Fruit fly (Drosophila melanogaster) whole organism, pupa: ENCODE results near the gene CG7685.

Source experiments
- CG10348 ChIP-seq: fragments of 200-800 bp; sonication (Bioruptor generic); IDR thresholded peaks from 2 replicates; pipeline ENCODE4 v1.3.6; 2022; ENCODE audit warnings: missing biosample characterization, missing genetic modification characterization
- CG12605 ChIP-seq: fragments of 200-800 bp; sonication (Bioruptor generic); IDR thresholded peaks from 2 replicates; pipeline ENCODE4 v1.3.6; 2022; ENCODE audit warnings: missing biosample characterization, missing genetic modification characterization
- CG13204 ChIP-seq: fragments of 200-800 bp; sonication (Bioruptor generic); optimal IDR thresholded peaks from 2 replicates; lab custom pipeline; 2018; ENCODE audit warnings: missing biosample characterization, mild to moderate bottlenecking, missing genetic modification characterization, moderate library complexity
- CG14655 ChIP-seq: fragments of 200-800 bp; sonication (Bioruptor generic); optimal IDR thresholded peaks from 3 replicates; lab custom pipeline; 2017; ENCODE audit warnings: mild to moderate bottlenecking, missing biosample characterization, missing genetic modification reagents, missing genetic modification characterization
- CG15710 ChIP-seq: fragments of 200-800 bp; sonication (Bioruptor generic); optimal IDR thresholded peaks from 2 replicates; lab custom pipeline; 2018; ENCODE audit warnings: missing biosample characterization, mild to moderate bottlenecking, missing genetic modification characterization, moderate library complexity
- CG17806 ChIP-seq: fragments of 200-800 bp; sonication (Bioruptor generic); optimal IDR thresholded peaks from 2 replicates; lab custom pipeline; 2018; ENCODE audit warnings: missing biosample characterization, mild to moderate bottlenecking, missing genetic modification characterization, moderate library complexity
- CG32121 ChIP-seq: fragments of 200-800 bp; sonication (Bioruptor generic); IDR thresholded peaks from 2 replicates; pipeline ENCODE4 v1.3.6; 2022; ENCODE audit warnings: missing biosample characterization, missing genetic modification characterization
- CG34367 ChIP-seq: fragments of 200-800 bp; sonication (Bioruptor generic); optimal IDR thresholded peaks from 2 replicates; lab custom pipeline; 2018; ENCODE audit warnings: missing biosample characterization, mild to moderate bottlenecking, missing genetic modification characterization
- CG4496 ChIP-seq: fragments of 200-800 bp; sonication (Bioruptor generic); IDR thresholded peaks from 3 replicates; pipeline ENCODE4 v1.3.6; 2022; ENCODE audit warnings: missing biosample characterization, missing genetic modification characterization
- CG8159 ChIP-seq: fragments of 200-800 bp; sonication (Bioruptor generic); optimal IDR thresholded peaks from 3 replicates; lab custom pipeline; 2018; ENCODE audit warnings: missing biosample characterization, mild to moderate bottlenecking, missing genetic modification characterization, moderate library complexity
- CG8301 ChIP-seq: fragments of 200-800 bp; sonication (Bioruptor generic); optimal IDR thresholded peaks from 2 replicates; lab custom pipeline; 2018; ENCODE audit warnings: missing biosample characterization, mild to moderate bottlenecking, missing genetic modification characterization
- CG9948 ChIP-seq: fragments of 200-800 bp; sonication (Bioruptor generic); optimal IDR thresholded peaks from 2 replicates; lab custom pipeline; 2018; ENCODE audit warnings: missing biosample characterization, mild to moderate bottlenecking, missing genetic modification characterization, moderate library complexity
- D1 ChIP-seq: fragments of 200-800 bp; sonication (Bioruptor generic); optimal IDR thresholded peaks from 2 replicates; lab custom pipeline; 2018; ENCODE audit warnings: missing biosample characterization, mild to moderate bottlenecking, missing genetic modification characterization, moderate library complexity
- EcR ChIP-seq: fragments of 200-800 bp; sonication (Bioruptor generic); optimal IDR thresholded peaks from 3 replicates; lab custom pipeline; 2019; ENCODE audit warnings: missing biosample characterization, missing genetic modification characterization, mild to moderate bottlenecking, moderate library complexity, missing genetic modification reagents
- Ets98B ChIP-seq: fragments of 200-800 bp; sonication (Bioruptor generic); IDR thresholded peaks from 2 replicates; pipeline ENCODE4 v1.3.6; 2022; ENCODE audit warnings: missing biosample characterization, missing genetic modification characterization
- Pif1A ChIP-seq: fragments of 200-800 bp; sonication (Bioruptor generic); optimal IDR thresholded peaks from 3 replicates; lab custom pipeline; 2016; ENCODE audit warnings: missing biosample characterization, missing genetic modification characterization
- Pif1B ChIP-seq: fragments of 200-800 bp; sonication (Bioruptor generic); optimal IDR thresholded peaks from 3 replicates; lab custom pipeline; 2016; ENCODE audit warnings: missing biosample characterization, missing genetic modification characterization
- Snoo ChIP-seq: fragments of 200-800 bp; sonication (Bioruptor generic); optimal IDR thresholded peaks from 3 replicates; lab custom pipeline; 2017; ENCODE audit warnings: missing biosample characterization, mild to moderate bottlenecking, missing genetic modification characterization, inconsistent platforms
- fd96Ca ChIP-seq: fragments of 200-800 bp; sonication (Bioruptor generic); IDR thresholded peaks from 3 replicates; pipeline ENCODE4 v1.3.6; 2022; ENCODE audit warnings: missing biosample characterization, missing genetic modification characterization
- gl ChIP-seq: fragments of 200-800 bp; sonication (Bioruptor generic); optimal IDR thresholded peaks from 2 replicates; lab custom pipeline; 2018; ENCODE audit warnings: missing biosample characterization, mild to moderate bottlenecking, missing genetic modification characterization
- rn ChIP-seq: fragments of 200-800 bp; sonication (Bioruptor generic); IDR thresholded peaks from 2 replicates; pipeline ENCODE4 v1.3.6; 2022; ENCODE audit warnings: missing biosample characterization, missing genetic modification characterization

CG7685 gene

dm6 chr3R:18412279-18413214, 7.8 kb downstream of the CG7685 start, which contains the start of gene CG31122:
CG31122 (minus strand) TSS chr3R:18412874.
- peak; percentile 46; the same call in 1 of the 3 replicates for TF ChIP-seq CG4496 (GFP tag; lab: Robert Waterston, UW)
- peak; percentile 51 for TF ChIP-seq Ets98B (GFP tag; lab: Robert Waterston, UW)
- peak; percentile 44; the same call in 1 of the 2 replicates for TF ChIP-seq CG32121 (GFP tag; lab: Robert Waterston, UW)
- TF ChIP-seq CG8301 (tag; lab: Kevin White, UChicago) = peak; percentile 10
- TF ChIP-seq CG15710 (tag; lab: Kevin White, UChicago) = no peak

DNA sequence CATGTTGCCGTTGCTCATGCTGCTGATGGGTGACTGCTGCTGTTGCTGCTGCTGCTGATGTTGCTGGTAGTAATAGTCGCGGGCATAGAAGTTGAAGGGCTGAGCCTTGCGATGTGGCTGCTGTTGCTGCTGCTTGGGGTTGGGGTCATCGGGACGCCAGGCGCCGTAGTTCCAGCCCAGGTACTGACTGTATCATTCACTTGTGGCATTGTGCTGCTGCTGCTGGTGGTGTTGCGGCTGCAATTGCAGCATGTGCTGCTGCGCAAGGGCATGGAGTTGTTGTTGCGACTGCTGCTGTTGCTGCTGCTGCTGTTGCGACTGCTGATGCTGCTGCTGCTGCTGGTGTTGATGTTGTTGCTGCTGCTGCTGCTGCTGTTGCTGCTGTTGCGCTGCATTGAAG, 17.7 kb downstream of the CG7685 start:
- TF ChIP-seq CG10348 (GFP tag; lab: Robert Waterston, UW) (no peak), CG9948 (tag; lab: Kevin White, UChicago) (no peak), CG34367 (tag; lab: Kevin White, UChicago) (no peak), CG8159 (tag; lab: Kevin White, UChicago) (no peak), CG13204 (GFP tag; lab: Kevin White, UChicago) (no peak)

- TF ChIP-seq Ets98B (GFP tag; lab: Robert Waterston, UW) (no peak), rn (GFP tag; lab: Robert Waterston, UW) (no peak), Snoo (tag; lab: Kevin White, UChicago) (no peak), D1 (no peak), CG10348 (GFP tag; lab: Robert Waterston, UW) (no peak), CG14655 (GFP tag; lab: Kevin White, UChicago) (no peak), CG8159 (tag; lab: Kevin White, UChicago) (no peak), Pif1B (GFP tag; lab: Kevin White, UChicago) (no peak), CG13204 (GFP tag; lab: Kevin White, UChicago) (no peak), CG17806 (tag; lab: Kevin White, UChicago) (no peak), CG9948 (tag; lab: Kevin White, UChicago) (no peak), CG8301 (tag; lab: Kevin White, UChicago) (no peak), CG34367 (tag; lab: Kevin White, UChicago) (no peak), CG32121 (GFP tag; lab: Robert Waterston, UW) (no peak), gl (tag; lab: Kevin White, UChicago) (no peak), CG4496 (GFP tag; lab: Robert Waterston, UW) (no peak), CG15710 (tag; lab: Kevin White, UChicago) (no peak), fd96Ca (no peak), Pif1A (GFP tag; lab: Kevin White, UChicago) (no peak)
Observed at dm6 chr3R:18423352-18423751, 18.6 kb downstream of the CG7685 start.

DNA sequence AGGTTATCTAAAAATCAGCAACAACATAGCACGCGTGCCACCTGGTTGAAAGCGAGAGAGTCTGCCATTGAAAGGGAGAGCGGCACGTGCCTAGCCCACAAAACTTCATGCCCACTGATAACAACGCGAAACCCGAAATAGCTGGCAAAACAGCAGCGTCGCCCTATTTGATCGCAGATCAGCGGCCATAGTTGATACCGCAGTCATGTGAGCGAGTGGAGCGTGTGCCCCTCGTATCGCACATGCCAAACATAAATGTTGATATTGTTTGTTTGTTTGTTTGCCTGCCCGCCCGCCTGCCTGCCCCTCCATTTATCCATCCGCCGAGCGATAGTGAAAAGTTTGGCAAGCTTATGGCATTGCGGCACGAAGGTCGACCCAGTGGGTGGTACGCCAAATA, 28.2 kb downstream of the CG7685 start:
- TF ChIP-seq CG17806 (tag; lab: Kevin White, UChicago) (no peak), Ets98B (GFP tag; lab: Robert Waterston, UW) (no peak), CG32121 (GFP tag; lab: Robert Waterston, UW) (no peak), Pif1B (GFP tag; lab: Kevin White, UChicago) (no peak), CG13204 (GFP tag; lab: Kevin White, UChicago) (no peak), CG15710 (tag; lab: Kevin White, UChicago) (no peak), Pif1A (GFP tag; lab: Kevin White, UChicago) (no peak), CG8159 (tag; lab: Kevin White, UChicago) (no peak), D1 (no peak), gl (tag; lab: Kevin White, UChicago) (no peak), fd96Ca (no peak), CG12605 (no peak)
- TF ChIP-seq, all 21 proteins: peak for 0

dm6 chr3R:18436550-18437362, 32.0 kb downstream of the CG7685 start:
- TF ChIP-seq CG9948 (tag; lab: Kevin White, UChicago) = peak; percentile 59
- TF ChIP-seq CG15710 (tag; lab: Kevin White, UChicago) = no peak
- TF ChIP-seq Pif1A (GFP tag; lab: Kevin White, UChicago) = peak; percentile 64
- TF ChIP-seq gl (tag; lab: Kevin White, UChicago) = peak; percentile 42
- peak; percentile 56 for TF ChIP-seq Snoo (tag; lab: Kevin White, UChicago)
- peak; percentile 13 for TF ChIP-seq D1
- TF ChIP-seq CG12605 = peak; percentile 47; the same call in 1 of the 2 replicates
- peak; percentile 47; the same call in 2 of the 3 replicates for TF ChIP-seq fd96Ca
- peak; percentile 73; the same call in 1 of the 2 replicates for TF ChIP-seq CG32121 (GFP tag; lab: Robert Waterston, UW)
- no peak for TF ChIP-seq CG10348 (GFP tag; lab: Robert Waterston, UW)
- no peak for TF ChIP-seq CG13204 (GFP tag; lab: Kevin White, UChicago)
- peak; percentile 59 for TF ChIP-seq CG34367 (tag; lab: Kevin White, UChicago)
- peak; percentile 84 for TF ChIP-seq CG14655 (GFP tag; lab: Kevin White, UChicago)
- TF ChIP-seq Ets98B (GFP tag; lab: Robert Waterston, UW) = peak; percentile 73
- peak; percentile 79 for TF ChIP-seq CG4496 (GFP tag; lab: Robert Waterston, UW)
- TF ChIP-seq CG8159 (tag; lab: Kevin White, UChicago) = peak; percentile 75
- peak; percentile 82 for TF ChIP-seq CG8301 (tag; lab: Kevin White, UChicago)
- no peak; the same call in 1 of the 2 replicates for TF ChIP-seq rn (GFP tag; lab: Robert Waterston, UW)
- peak; percentile 17 for TF ChIP-seq Pif1B (GFP tag; lab: Kevin White, UChicago)
- TF ChIP-seq EcR (GFP tag; lab: Kevin White, UChicago) = no peak
- TF ChIP-seq CG17806 (tag; lab: Kevin White, UChicago) = peak; percentile 69
